In genomic region chr3L:19922833-19923745, dm6 we compare ENCODE assay signal across 1 fruit fly cellular context.
A peak's percentile ranks its signal among the peaks of the same experiment; 100 is the strongest.
TF ChIP-seq lines count a peak whose summit lies in the region.

Pfdn6 (plus strand) TSS chr3L:19923671.

TF ChIP-seq in whole organism, embryonic, 481 proteins besides CTCF, POLR2A, EP300 and RAD21 (continued from another document and continues in another):
- TF ChIP-seq CG3995 (GFP tag; optimal IDR thresholded peaks at IDR 0.05; lab: Kevin White, UChicago), result peak; percentile 44
- peak; percentile 64 for TF ChIP-seq CG33213 (GFP tag; optimal IDR thresholded peaks at IDR 0.05; lab: Kevin White, UChicago)
- peak; percentile 7 for TF ChIP-seq gcm (GFP tag; optimal IDR thresholded peaks at IDR 0.05; lab: Kevin White, UChicago)
- peak; percentile 33; the same call in 1 of the 2 replicates for TF ChIP-seq unc-4 (GFP tag; IDR thresholded peaks at IDR 0.05; lab: Robert Waterston, UW; ENCODE audit: partially characterized antibody)
- TF ChIP-seq Fer1 (GFP tag; optimal IDR thresholded peaks at IDR 0.05; lab: Kevin White, UChicago), result peak; percentile 47
- no peak for TF ChIP-seq org-1 (GFP tag; optimal IDR thresholded peaks at IDR 0.05; lab: Kevin White, UChicago)
- peak; percentile 57; the same call in 1 of the 2 replicates for TF ChIP-seq seq (GFP tag; IDR thresholded peaks at IDR 0.05; lab: Robert Waterston, UW)
- TF ChIP-seq PHDP (tag; optimal IDR thresholded peaks at IDR 0.05; lab: Kevin White, UChicago), result peak; percentile 85
- TF ChIP-seq CG4617 (GFP tag; optimal IDR thresholded peaks at IDR 0.05; lab: Kevin White, UChicago; ENCODE audit: borderline replicate concordance), result peak; percentile 76
- TF ChIP-seq cas (GFP tag; IDR thresholded peaks at IDR 0.05; lab: Robert Waterston, UW), result no peak; the same call in 1 of the 2 replicates
- peak; percentile 75 for TF ChIP-seq ems (GFP tag; optimal IDR thresholded peaks at IDR 0.05; lab: Kevin White, UChicago)
- TF ChIP-seq ttk (GFP tag; IDR thresholded peaks at IDR 0.05; lab: Robert Waterston, UW), result no peak; the same call in 1 of the 2 replicates
- peak; percentile 25 for TF ChIP-seq CG2202 (tag; optimal IDR thresholded peaks at IDR 0.05; lab: Kevin White, UChicago)
- peak; percentile 92 for TF ChIP-seq CG18764 (GFP tag; optimal IDR thresholded peaks at IDR 0.05; lab: Kevin White, UChicago)
- TF ChIP-seq CG9876 (GFP tag; optimal IDR thresholded peaks at IDR 0.05; lab: Kevin White, UChicago), result peak; percentile 89
- TF ChIP-seq CG8478 (optimal IDR thresholded peaks at IDR 0.05; lab: Kevin White, UChicago), result no peak
- TF ChIP-seq shn (GFP tag; optimal IDR thresholded peaks at IDR 0.05; lab: Kevin White, UChicago), result peak; percentile 88
- TF ChIP-seq Dad (GFP tag; optimal IDR thresholded peaks at IDR 0.05; lab: Kevin White, UChicago), result peak; percentile 79
- peak; percentile 96 for TF ChIP-seq Med (GFP tag; lab: Kevin White, UChicago)
- no peak for TF ChIP-seq NC2α (GFP tag; optimal IDR thresholded peaks at IDR 0.05; lab: Kevin White, UChicago)
- TF ChIP-seq CG14014 (GFP tag; IDR thresholded peaks at IDR 0.05; lab: Robert Waterston, UW), result peak; percentile 65; the same call in 1 of the 2 replicates
- TF ChIP-seq CHES-1-like (GFP tag; optimal IDR thresholded peaks at IDR 0.05; lab: Kevin White, UChicago), result peak; percentile 62
- TF ChIP-seq jing (GFP tag; optimal IDR thresholded peaks at IDR 0.05; lab: Kevin White, UChicago), result peak; percentile 39
- TF ChIP-seq CG7745 (tag; optimal IDR thresholded peaks at IDR 0.05; lab: Kevin White, UChicago), result no peak
- TF ChIP-seq CG14860 (GFP tag; IDR thresholded peaks at IDR 0.05; lab: Robert Waterston, UW; ENCODE audit: partially characterized antibody), result peak; percentile 74
- peak; percentile 85 for TF ChIP-seq pzg (GFP tag; optimal IDR thresholded peaks at IDR 0.05; lab: Kevin White, UChicago)
- peak; percentile 84 for TF ChIP-seq sens (GFP tag; lab: Kevin White, UChicago)
- no peak for TF ChIP-seq CG13296 (GFP tag; optimal IDR thresholded peaks at IDR 0.05; lab: Kevin White, UChicago)
- peak; percentile 50 for TF ChIP-seq Chrac-16 (GFP tag; optimal IDR thresholded peaks at IDR 0.05; lab: Kevin White, UChicago)
- peak; percentile 70; the same call in 1 of the 3 replicates for TF ChIP-seq CG6791 (GFP tag; IDR thresholded peaks at IDR 0.05; lab: Robert Waterston, UW; ENCODE audit: partially characterized antibody)
- TF ChIP-seq Ptx1 (GFP tag; IDR thresholded peaks at IDR 0.05; lab: Robert Waterston, UW), result peak; percentile 82
- peak; percentile 49 for TF ChIP-seq CG12744 (GFP tag; optimal IDR thresholded peaks at IDR 0.05; lab: Kevin White, UChicago)
- peak; percentile 80 for TF ChIP-seq Rfx (GFP tag; IDR thresholded peaks at IDR 0.05; lab: Robert Waterston, UW)
- peak; percentile 59 for TF ChIP-seq CG10654 (GFP tag; optimal IDR thresholded peaks at IDR 0.05; lab: Kevin White, UChicago)
- no peak for TF ChIP-seq CG11504 (tag; optimal IDR thresholded peaks at IDR 0.05; lab: Kevin White, UChicago)
- 0 out of 3 replicates have a peak, but pooled peaks have one; percentile 64 for TF ChIP-seq mld (GFP tag; IDR thresholded peaks at IDR 0.05; lab: Robert Waterston, UW; ENCODE audit: partially characterized antibody)
- peak; percentile 22; the same call in 1 of the 2 replicates for TF ChIP-seq Dip2 (GFP tag; IDR thresholded peaks at IDR 0.05; lab: Robert Waterston, UW)
- TF ChIP-seq CG10147 (GFP tag; optimal IDR thresholded peaks at IDR 0.05; lab: Kevin White, UChicago), result peak; percentile 70
- TF ChIP-seq Lhr (GFP tag; optimal IDR thresholded peaks at IDR 0.05; lab: Kevin White, UChicago), result peak; percentile 62
- TF ChIP-seq lbe (GFP tag; optimal IDR thresholded peaks at IDR 0.05; lab: Kevin White, UChicago), result peak; percentile 70
- peak; percentile 51; the same call in 1 of the 2 replicates for TF ChIP-seq NFAT (GFP tag; IDR thresholded peaks at IDR 0.05; lab: Robert Waterston, UW)
- no peak for TF ChIP-seq gsb-n (tag; optimal IDR thresholded peaks at IDR 0.05; lab: Kevin White, UChicago)
- peak; percentile 73 for TF ChIP-seq CG4404 (GFP tag; IDR thresholded peaks at IDR 0.05; lab: Robert Waterston, UW)
- TF ChIP-seq CG10209 (GFP tag; optimal IDR thresholded peaks at IDR 0.05; lab: Kevin White, UChicago), result peak; percentile 22
- TF ChIP-seq z (GFP tag; IDR thresholded peaks at IDR 0.05; lab: Robert Waterston, UW), result no peak
- peak; percentile 24 for TF ChIP-seq CG33557 (GFP tag; optimal IDR thresholded peaks at IDR 0.05; lab: Kevin White, UChicago)
- no peak for TF ChIP-seq chinmo (GFP tag; IDR thresholded peaks at IDR 0.05; lab: Robert Waterston, UW; ENCODE audit: partially characterized antibody)
- TF ChIP-seq gem (tag; optimal IDR thresholded peaks at IDR 0.05; lab: Kevin White, UChicago), result peak; percentile 93
- peak; percentile 50 for TF ChIP-seq kay (GFP tag; optimal IDR thresholded peaks at IDR 0.05; lab: Kevin White, UChicago)
- TF ChIP-seq ERR (GFP tag; optimal IDR thresholded peaks at IDR 0.05; lab: Kevin White, UChicago), result no peak
- no peak for TF ChIP-seq CG10565 (GFP tag; optimal IDR thresholded peaks at IDR 0.05; lab: Kevin White, UChicago)
- TF ChIP-seq CG11696 (GFP tag; IDR thresholded peaks at IDR 0.05; lab: Robert Waterston, UW), result peak; percentile 42; the same call in 1 of the 2 replicates
- no peak for TF ChIP-seq CG8388 (GFP tag; optimal IDR thresholded peaks at IDR 0.05; lab: Kevin White, UChicago)
- TF ChIP-seq onecut (GFP tag; IDR thresholded peaks at IDR 0.05; lab: Robert Waterston, UW), result peak; percentile 79
- TF ChIP-seq CG31224 (GFP tag; IDR thresholded peaks at IDR 0.05; lab: Robert Waterston, UW), result peak; percentile 33; the same call in 1 of the 2 replicates
- no peak for TF ChIP-seq ro (GFP tag; IDR thresholded peaks at IDR 0.05; lab: Robert Waterston, UW)
- peak; percentile 54; the same call in 1 of the 2 replicates for TF ChIP-seq al (GFP tag; IDR thresholded peaks at IDR 0.05; lab: Robert Waterston, UW)
- peak; percentile 91 for TF ChIP-seq nmo (GFP tag; optimal IDR thresholded peaks at IDR 0.05; lab: Kevin White, UChicago)
- peak; percentile 57 for TF ChIP-seq CG30431 (GFP tag; optimal IDR thresholded peaks at IDR 0.05; lab: Kevin White, UChicago)
- peak; percentile 44 for TF ChIP-seq pnt (GFP tag; optimal IDR thresholded peaks at IDR 0.05; lab: Kevin White, UChicago)
- TF ChIP-seq Hr51 (GFP tag; optimal IDR thresholded peaks at IDR 0.05; lab: Kevin White, UChicago), result peak; percentile 45 to 77
- TF ChIP-seq fd64A (GFP tag; optimal IDR thresholded peaks at IDR 0.05; lab: Kevin White, UChicago), result peak; percentile 6
- TF ChIP-seq CG10462 (GFP tag; optimal IDR thresholded peaks at IDR 0.05; lab: Kevin White, UChicago), result peak; percentile 40
- TF ChIP-seq vfl (GFP tag; optimal IDR thresholded peaks at IDR 0.05; lab: Kevin White, UChicago), result peak; percentile 47
- 0 out of 3 replicates have a peak, but pooled peaks have one; percentile 36 for TF ChIP-seq Doc3 (GFP tag; IDR thresholded peaks at IDR 0.05; lab: Robert Waterston, UW; ENCODE audit: partially characterized antibody)
- peak; percentile 86 for TF ChIP-seq Max (GFP tag; optimal IDR thresholded peaks at IDR 0.05; lab: Kevin White, UChicago)
- TF ChIP-seq Drgx (GFP tag; IDR thresholded peaks at IDR 0.05; lab: Robert Waterston, UW), result peak; percentile 55; the same call in 1 of the 2 replicates
- no peak for TF ChIP-seq sd (tag; optimal IDR thresholded peaks at IDR 0.05; lab: Kevin White, UChicago)
- peak; percentile 82 for TF ChIP-seq CoRest (tag; optimal IDR thresholded peaks at IDR 0.05; lab: Kevin White, UChicago)
- no peak for TF ChIP-seq corto (GFP tag; optimal IDR thresholded peaks at IDR 0.05; lab: Kevin White, UChicago)
- TF ChIP-seq fu2 (GFP tag; optimal IDR thresholded peaks at IDR 0.05; lab: Kevin White, UChicago), result peak; percentile 82
- peak; percentile 53 for TF ChIP-seq CG3407 (GFP tag; optimal IDR thresholded peaks at IDR 0.05; lab: Kevin White, UChicago)
- no peak for TF ChIP-seq yki (optimal IDR thresholded peaks at IDR 0.05; lab: Kevin White, UChicago)
- TF ChIP-seq CG1024 (GFP tag; IDR thresholded peaks at IDR 0.05; lab: Robert Waterston, UW), result peak; percentile 68; the same call in 1 of the 2 replicates
- no peak for TF ChIP-seq pfk (GFP tag; optimal IDR thresholded peaks at IDR 0.05; lab: Kevin White, UChicago)
- TF ChIP-seq Stat92E (GFP tag; optimal IDR thresholded peaks at IDR 0.05; lab: Kevin White, UChicago), result no peak
- no peak for TF ChIP-seq kni (GFP tag; optimal IDR thresholded peaks at IDR 0.05; lab: Kevin White, UChicago)
- peak; percentile 88 for TF ChIP-seq Dip3 (GFP tag; optimal IDR thresholded peaks at IDR 0.05; lab: Kevin White, UChicago)
- peak; percentile 89 for TF ChIP-seq Optix (GFP tag; IDR thresholded peaks at IDR 0.05; lab: Robert Waterston, UW)
- TF ChIP-seq CG8089 (GFP tag; optimal IDR thresholded peaks at IDR 0.05; lab: Kevin White, UChicago), result peak; percentile 76
- TF ChIP-seq vvl (GFP tag; IDR thresholded peaks at IDR 0.05; lab: Robert Waterston, UW), result peak; percentile 85
- peak; percentile 36 for TF ChIP-seq CG3838 (GFP tag; optimal IDR thresholded peaks at IDR 0.05; lab: Kevin White, UChicago)
- TF ChIP-seq chm (GFP tag; IDR thresholded peaks at IDR 0.05; lab: Robert Waterston, UW), result no peak
- peak; percentile 6 for TF ChIP-seq CG10431 (GFP tag; optimal IDR thresholded peaks at IDR 0.05; lab: Kevin White, UChicago)
- no peak for TF ChIP-seq CG2199 (GFP tag; IDR thresholded peaks at IDR 0.05; lab: Robert Waterston, UW)
- TF ChIP-seq Hr3 (GFP tag; optimal IDR thresholded peaks at IDR 0.05; lab: Kevin White, UChicago), result peak; percentile 81
- peak; percentile 71; the same call in 1 of the 3 replicates for TF ChIP-seq CG34422 (GFP tag; IDR thresholded peaks at IDR 0.05; lab: Robert Waterston, UW)
- TF ChIP-seq gcm2 (GFP tag; optimal IDR thresholded peaks at IDR 0.05; lab: Kevin White, UChicago), result no peak
- TF ChIP-seq CG15269 (tag; optimal IDR thresholded peaks at IDR 0.05; lab: Kevin White, UChicago), result no peak
- peak; percentile 82 for TF ChIP-seq chn (GFP tag; optimal IDR thresholded peaks at IDR 0.05; lab: Kevin White, UChicago)
- TF ChIP-seq Dp (GFP tag; optimal IDR thresholded peaks at IDR 0.05; lab: Kevin White, UChicago), result peak; percentile 35
- TF ChIP-seq CG34376 (GFP tag; optimal IDR thresholded peaks at IDR 0.05; lab: Kevin White, UChicago), result peak; percentile 56
- peak; percentile 43 for TF ChIP-seq mirr (GFP tag; optimal IDR thresholded peaks at IDR 0.05; lab: Kevin White, UChicago)
- peak in 1 of 2 experiments; percentile 64 for TF ChIP-seq bsh (GFP tag; optimal IDR thresholded peaks at IDR 0.05; lab: Kevin White, UChicago)
- no peak for TF ChIP-seq rib (GFP tag; IDR thresholded peaks at IDR 0.05; lab: Robert Waterston, UW)
- peak; percentile 67 for TF ChIP-seq tin (GFP tag; optimal IDR thresholded peaks at IDR 0.05; lab: Kevin White, UChicago)
- no peak for TF ChIP-seq grn (GFP tag; optimal IDR thresholded peaks at IDR 0.05; lab: Kevin White, UChicago)
- TF ChIP-seq Nf-YA (GFP tag; IDR thresholded peaks at IDR 0.05; lab: Robert Waterston, UW), result 0 out of 2 replicates have a peak, but pooled peaks have one; percentile 11
- no peak for TF ChIP-seq Poxn (GFP tag; IDR thresholded peaks at IDR 0.05; lab: Robert Waterston, UW)
- TF ChIP-seq CG6175 (GFP tag; IDR thresholded peaks at IDR 0.05; lab: Robert Waterston, UW), result no peak
- peak; percentile 65 for TF ChIP-seq B-H2 (GFP tag; optimal IDR thresholded peaks at IDR 0.05; lab: Kevin White, UChicago)
- TF ChIP-seq Sox100B (GFP tag; optimal IDR thresholded peaks at IDR 0.05; lab: Kevin White, UChicago), result no peak
- no peak for TF ChIP-seq cad (GFP tag; optimal IDR thresholded peaks at IDR 0.05; lab: Kevin White, UChicago)
- TF ChIP-seq CG4854 (GFP tag; optimal IDR thresholded peaks at IDR 0.05; lab: Kevin White, UChicago), result peak; percentile 54
- peak; percentile 52; the same call in 1 of the 3 replicates for TF ChIP-seq jigr1 (GFP tag; IDR thresholded peaks at IDR 0.05; lab: Robert Waterston, UW)
- TF ChIP-seq Awh (GFP tag; IDR thresholded peaks at IDR 0.05; lab: Robert Waterston, UW), result peak; percentile 64; the same call in 1 of the 2 replicates
- TF ChIP-seq ham (GFP tag; IDR thresholded peaks at IDR 0.05; lab: Robert Waterston, UW), result no peak
- peak; percentile 80 for TF ChIP-seq ind (GFP tag; optimal IDR thresholded peaks at IDR 0.05; lab: Kevin White, UChicago)
- peak; percentile 66 for TF ChIP-seq gsb (GFP tag; IDR thresholded peaks at IDR 0.05; lab: Robert Waterston, UW)
- TF ChIP-seq CG14667 (GFP tag; IDR thresholded peaks at IDR 0.05; lab: Robert Waterston, UW), result no peak
- TF ChIP-seq CG4730 (GFP tag; IDR thresholded peaks at IDR 0.05; lab: Robert Waterston, UW), result peak; percentile 71
- peak; percentile 50 for TF ChIP-seq twi (tag; optimal IDR thresholded peaks at IDR 0.05; lab: Kevin White, UChicago)
- TF ChIP-seq Abd-B (GFP tag; optimal IDR thresholded peaks at IDR 0.05; lab: Kevin White, UChicago), result peak; percentile 82
- TF ChIP-seq CG3163 (GFP tag; optimal IDR thresholded peaks at IDR 0.05; lab: Kevin White, UChicago), result peak; percentile 39
- 0 out of 2 replicates have a peak, but pooled peaks have one; percentile 35 for TF ChIP-seq ara (GFP tag; IDR thresholded peaks at IDR 0.05; lab: Robert Waterston, UW)
- peak; percentile 29 for TF ChIP-seq CG11398 (GFP tag; optimal IDR thresholded peaks at IDR 0.05; lab: Kevin White, UChicago)
- peak; percentile 64 for TF ChIP-seq Scr (GFP tag; IDR thresholded peaks at IDR 0.05; lab: Robert Waterston, UW; ENCODE audit: partially characterized antibody)
- no peak for TF ChIP-seq ftz-f1 (GFP tag; optimal IDR thresholded peaks at IDR 0.05; lab: Kevin White, UChicago)
- TF ChIP-seq Hr39 (optimal IDR thresholded peaks at IDR 0.05; lab: Kevin White, UChicago), result no peak
- peak; percentile 60 for TF ChIP-seq CG17186 (GFP tag; optimal IDR thresholded peaks at IDR 0.05; lab: Kevin White, UChicago)
- TF ChIP-seq tgo (GFP tag; IDR thresholded peaks at IDR 0.05; lab: Robert Waterston, UW), result peak; percentile 80
- peak; percentile 94 for TF ChIP-seq CG13424 (tag; optimal IDR thresholded peaks at IDR 0.05; lab: Kevin White, UChicago)
- 0 out of 2 replicates have a peak, but pooled peaks have one; percentile 39 for TF ChIP-seq dati (GFP tag; IDR thresholded peaks at IDR 0.05; lab: Robert Waterston, UW)
- TF ChIP-seq ci (GFP tag; IDR thresholded peaks at IDR 0.05; lab: Robert Waterston, UW), result peak; percentile 85; the same call in 2 of the 3 replicates
- TF ChIP-seq HHEX (GFP tag; optimal IDR thresholded peaks at IDR 0.05; lab: Kevin White, UChicago), result peak; percentile 63
- peak; percentile 95 for TF ChIP-seq CG1792 (GFP tag; optimal IDR thresholded peaks at IDR 0.05; lab: Kevin White, UChicago)
- peak; percentile 67 for TF ChIP-seq bcd (GFP tag; optimal IDR thresholded peaks at IDR 0.05; lab: Kevin White, UChicago)
- TF ChIP-seq Oaz (GFP tag; IDR thresholded peaks at IDR 0.05; lab: Robert Waterston, UW), result peak; percentile 85; the same call in 1 of the 2 replicates
